Fruit fly (Drosophila melanogaster): ENCODE measurements around the gene CG10333.

The CG10333 gene

DNA sequence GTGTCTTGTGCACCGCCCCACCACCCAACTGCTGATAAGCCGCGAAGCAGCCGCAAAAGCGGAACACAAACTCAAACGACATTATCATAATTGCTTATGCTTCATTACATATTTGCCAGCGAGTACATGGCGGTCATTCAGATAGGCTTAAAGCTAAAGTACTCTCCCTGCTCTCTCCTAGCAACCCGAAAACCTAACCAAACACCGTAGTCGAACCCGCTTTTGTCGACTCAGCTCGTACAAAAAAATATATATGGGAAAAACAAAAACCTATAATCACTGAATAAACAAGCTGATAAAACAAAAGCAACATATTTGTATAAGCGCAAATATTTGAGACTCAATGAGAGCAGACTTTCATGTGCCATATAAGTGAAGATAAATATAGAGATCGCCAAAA is 20.4 kb downstream of the CG10333 start:
- TF ChIP-seq Sox102F (GFP tag; optimal IDR thresholded peaks at IDR 0.05) = peak; percentile 33
- TF ChIP-seq lz (GFP tag; optimal IDR thresholded peaks at IDR 0.05) = no peak
- TF ChIP-seq net (GFP tag; optimal IDR thresholded peaks at IDR 0.05) = no peak
- peak; percentile 77 for TF ChIP-seq vri (GFP tag; optimal IDR thresholded peaks at IDR 0.05)
- no peak for TF ChIP-seq CG11294 (GFP tag; IDR thresholded peaks at IDR 0.05)
- TF ChIP-seq acj6 (GFP tag; optimal IDR thresholded peaks at IDR 0.05) = no peak
- no peak for TF ChIP-seq CG6276 (GFP tag; optimal IDR thresholded peaks at IDR 0.05)
- TF ChIP-seq Ets21C (GFP tag; optimal IDR thresholded peaks at IDR 0.05) = no peak
- TF ChIP-seq CG31627 (GFP tag; optimal IDR thresholded peaks at IDR 0.05) = no peak
- TF ChIP-seq CG9139 (GFP tag; optimal IDR thresholded peaks at IDR 0.05) = no peak
- peak; percentile 98 for TF ChIP-seq fkh (GFP tag; optimal IDR thresholded peaks at IDR 0.05)
- TF ChIP-seq CG6854 (GFP tag; optimal IDR thresholded peaks at IDR 0.05) = no peak
- peak; percentile 85 for TF ChIP-seq svp (GFP tag)
- TF ChIP-seq ss (GFP tag; optimal IDR thresholded peaks at IDR 0.05) = no peak
- peak; percentile 30 for TF ChIP-seq topi (GFP tag; optimal IDR thresholded peaks at IDR 0.05)
- TF ChIP-seq Sox14 (GFP tag; optimal IDR thresholded peaks at IDR 0.05) = no peak
- peak; percentile 8 for TF ChIP-seq CG6792 (GFP tag; optimal IDR thresholded peaks at IDR 0.05)
- TF ChIP-seq CG11902 (GFP tag; optimal IDR thresholded peaks at IDR 0.05) = no peak
- no peak for TF ChIP-seq OdsH (GFP tag; optimal IDR thresholded peaks at IDR 0.05)
- TF ChIP-seq CG16779 (tag; optimal IDR thresholded peaks at IDR 0.05) = no peak
- TF ChIP-seq CG7368 (GFP tag; optimal IDR thresholded peaks at IDR 0.05) = no peak
- TF ChIP-seq CG11762 (GFP tag; optimal IDR thresholded peaks at IDR 0.05; ENCODE audit: insufficient read depth) = no peak
- TF ChIP-seq CG8632 (GFP tag; optimal IDR thresholded peaks at IDR 0.05) = peak; percentile 12
- no peak for TF ChIP-seq Hr39 (GFP tag; optimal IDR thresholded peaks at IDR 0.05)
- no peak for TF ChIP-seq CG4318 (GFP tag; optimal IDR thresholded peaks at IDR 0.05)
- TF ChIP-seq Met (GFP tag; optimal IDR thresholded peaks at IDR 0.05) = peak; percentile 48
- peak; percentile 72 for TF ChIP-seq Eip78C (GFP tag)
- no peak for TF ChIP-seq CG8319 (GFP tag; optimal IDR thresholded peaks at IDR 0.05)
- TF ChIP-seq Smox (GFP tag; optimal IDR thresholded peaks at IDR 0.05) = peak; percentile 10
- no peak for TF ChIP-seq eg (GFP tag; IDR thresholded peaks at IDR 0.05)
- TF ChIP-seq pdm3 (GFP tag; optimal IDR thresholded peaks at IDR 0.05) = no peak
- TF ChIP-seq CG15336 (GFP tag; IDR thresholded peaks at IDR 0.05) = no peak
- no peak for TF ChIP-seq CG3032 (tag; optimal IDR thresholded peaks at IDR 0.05)
- TF ChIP-seq Sox15 (GFP tag; optimal IDR thresholded peaks at IDR 0.05) = no peak
- TF ChIP-seq CG6808 (GFP tag; optimal IDR thresholded peaks at IDR 0.05) = no peak
- TF ChIP-seq CG34406 (GFP tag; optimal IDR thresholded peaks at IDR 0.05) = peak; percentile 19
- TF ChIP-seq Eip75B (GFP tag; optimal IDR thresholded peaks at IDR 0.05) = no peak
- no peak for TF ChIP-seq fd59A (GFP tag; optimal IDR thresholded peaks at IDR 0.05)
- TF ChIP-seq CG1621 (tag; optimal IDR thresholded peaks at IDR 0.05) = no peak
- no peak for TF ChIP-seq spab (GFP tag; optimal IDR thresholded peaks at IDR 0.05)
- no peak for TF ChIP-seq Eip93F (GFP tag; optimal IDR thresholded peaks at IDR 0.05)
- TF ChIP-seq Ets96B (tag; optimal IDR thresholded peaks at IDR 0.05) = no peak
- no peak for TF ChIP-seq Blimp-1 (GFP tag; optimal IDR thresholded peaks at IDR 0.05)
- TF ChIP-seq Gug (GFP tag; IDR thresholded peaks at IDR 0.05) = no peak
- TF ChIP-seq CG8119 (GFP tag; IDR thresholded peaks at IDR 0.05) = no peak
- no peak for TF ChIP-seq dac (GFP tag; optimal IDR thresholded peaks at IDR 0.05)
- TF ChIP-seq dsx (GFP tag; optimal IDR thresholded peaks at IDR 0.05; ENCODE audit: poor library complexity, severe bottlenecking) = no peak
- no peak for TF ChIP-seq Hr4 (GFP tag; optimal IDR thresholded peaks at IDR 0.05)
- no peak for TF ChIP-seq achi (GFP tag; optimal IDR thresholded peaks at IDR 0.05)
- no peak for TF ChIP-seq Hr38 (GFP tag; optimal IDR thresholded peaks at IDR 0.05)
- no peak for TF ChIP-seq cyc (GFP tag; optimal IDR thresholded peaks at IDR 0.05)
- TF ChIP-seq fd85E (GFP tag; optimal IDR thresholded peaks at IDR 0.05) = no peak
- no peak for TF ChIP-seq CG6163 (GFP tag; IDR thresholded peaks at IDR 0.05)
- TF ChIP-seq Lpt (GFP tag; optimal IDR thresholded peaks at IDR 0.05) = no peak
